Worm (Caenorhabditis elegans) whole organism, young adult: Measurements from ENCODE around the gene Y66C5A.2.

ENCODE experiments used
- efl-1 ChIP-seq: fragments of 150-350 bp; optimal IDR thresholded peaks from 2 replicates; lab custom pipeline; 2014; ENCODE audit warnings: missing biosample characterization, missing genetic modification reagents, missing genetic modification characterization
- hmg-20 ChIP-seq: fragments of 200-800 bp; sonication (Bioruptor generic); IDR thresholded peaks from 2 replicates; pipeline ENCODE4 v1.3.6; 2022; ENCODE audit warnings: missing genetic modification reagents, missing genetic modification characterization, missing compliant biosample characterization
- nfya-2 ChIP-seq: fragments of 200-800 bp; sonication (Bioruptor generic); IDR thresholded peaks from 2 replicates; pipeline ENCODE4 v1.3.6; 2022; ENCODE audit warnings: missing genetic modification reagents, missing genetic modification characterization, missing compliant biosample characterization
- rec-8 ChIP-seq, 2 experiments: sonication (generic microtip); optimal IDR thresholded peaks; 2 replicates each; lab custom pipeline; 2016; ENCODE audit warnings: mild to moderate bottlenecking in 2 of 2, missing genetic modification characterization in 2 of 2, missing genetic modification reagents in 2 of 2, missing genotype in 2 of 2, missing biosample characterization in 1 of 2, missing compliant biosample characterization in 1 of 2, moderate library complexity in 1 of 2
- snpc-4 ChIP-seq, 5 experiments: fragments of 150-350 bp in 1 of 5; sonication (generic microtip) in 4 of 5; optimal IDR thresholded peaks; 2 replicates each; lab custom pipeline; 2014 to 2018; ENCODE audit warnings: missing genetic modification characterization in 5 of 5, missing biosample characterization in 3 of 5, antibody characterized with exemption in 2 of 5, mild to moderate bottlenecking in 2 of 5, missing compliant biosample characterization in 2 of 5, missing genotype in 2 of 5, moderate library complexity in 2 of 5, missing genetic modification reagents in 1 of 5
- ztf-26 ChIP-seq: sonication (generic microtip); optimal IDR thresholded peaks from 2 replicates; lab custom pipeline; 2017; ENCODE audit warnings: missing genetic modification characterization, missing compliant biosample characterization

- no peak for TF ChIP-seq nfya-2 (GFP tag; lab: Robert Waterston, UW)
- no peak for TF ChIP-seq hmg-20 (GFP tag; lab: Robert Waterston, UW)
- no peak for TF ChIP-seq rec-8 (tag; optimal IDR thresholded peaks at IDR 0.05; lab: Kevin White, UChicago)
- TF ChIP-seq snpc-4 (GFP tag; optimal IDR thresholded peaks at IDR 0.05; lab: Kevin White, UChicago), result no peak
- TF ChIP-seq snpc-4 (tag; optimal IDR thresholded peaks at IDR 0.05; lab: Kevin White, UChicago), result no peak
- TF ChIP-seq ztf-26, result no peak
- TF ChIP-seq efl-1 (GFP tag; lab: Kevin White, UChicago), result no peak
Observed at ce11 chrX:14499830-14500409, 39.4 kb downstream of the Y66C5A.2 start.
